Fruit fly (Drosophila melanogaster): ENCODE results near the gene CG18094.

CG18094 gene

DNA sequence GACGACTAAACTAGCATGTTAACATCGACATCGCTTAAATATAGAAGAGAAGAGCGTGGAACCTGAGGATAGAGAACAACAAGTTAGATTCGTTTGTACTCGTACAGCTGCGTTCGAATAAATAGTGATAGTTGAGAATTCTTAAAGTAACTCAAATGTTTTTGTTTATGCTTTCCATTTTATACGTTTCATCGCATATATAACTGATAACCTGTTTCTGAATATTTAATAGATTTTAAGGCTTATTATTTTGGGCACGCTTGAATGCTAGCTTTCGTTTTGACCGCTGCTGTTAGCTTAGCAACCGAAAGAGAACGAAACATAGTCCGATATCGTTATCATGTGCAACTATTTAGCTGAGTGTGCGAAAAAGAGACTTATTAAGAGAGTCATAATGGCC, 38.2 kb downstream of the CG18094 start (continued):
- peak; percentile 95 for TF ChIP-seq mirr (GFP tag; optimal IDR thresholded peaks at IDR 0.05)
- TF ChIP-seq stc (GFP tag; IDR thresholded peaks at IDR 0.05): peak; percentile 92
- TF ChIP-seq CG6765 (GFP tag; optimal IDR thresholded peaks at IDR 0.05): peak; percentile 96
- TF ChIP-seq gro (GFP tag; optimal IDR thresholded peaks at IDR 0.05): peak; percentile 98
- TF ChIP-seq Lhr (GFP tag; optimal IDR thresholded peaks at IDR 0.05): peak; percentile 25
- TF ChIP-seq CG18011 (GFP tag; optimal IDR thresholded peaks at IDR 0.05): peak; percentile 87
- peak; percentile 89 for TF ChIP-seq CG16863 (GFP tag; optimal IDR thresholded peaks at IDR 0.05)
- TF ChIP-seq CG11247 (GFP tag; IDR thresholded peaks at IDR 0.05): peak; percentile 97
- no peak for TF ChIP-seq chinmo (GFP tag; IDR thresholded peaks at IDR 0.05; ENCODE audit: partially characterized antibody)
- TF ChIP-seq CG1647 (GFP tag; optimal IDR thresholded peaks at IDR 0.05): peak; percentile 89
- peak; percentile 32; the same call in 1 of the 3 replicates for TF ChIP-seq z (GFP tag; IDR thresholded peaks at IDR 0.05)
- TF ChIP-seq Med (GFP tag): peak; percentile 100
- TF ChIP-seq ro (GFP tag; IDR thresholded peaks at IDR 0.05): peak; percentile 81
- peak; percentile 27 for TF ChIP-seq CG33557 (GFP tag; optimal IDR thresholded peaks at IDR 0.05)
- TF ChIP-seq CG10543 (GFP tag; optimal IDR thresholded peaks at IDR 0.05): peak; percentile 76
- peak; percentile 87 for TF ChIP-seq CG8944 (GFP tag; optimal IDR thresholded peaks at IDR 0.05)
- TF ChIP-seq CG2875 (GFP tag; optimal IDR thresholded peaks at IDR 0.05): peak; percentile 60
- TF ChIP-seq HHEX (GFP tag; optimal IDR thresholded peaks at IDR 0.05): peak; percentile 97
- peak; percentile 94 for TF ChIP-seq disco-r (GFP tag; optimal IDR thresholded peaks at IDR 0.05)
- peak; percentile 91 for TF ChIP-seq CG2712 (tag; optimal IDR thresholded peaks at IDR 0.05)
- TF ChIP-seq crp (GFP tag; optimal IDR thresholded peaks at IDR 0.05): peak in 1 of 2 experiments; percentile 54
- peak; percentile 93 for TF ChIP-seq H15 (GFP tag; IDR thresholded peaks at IDR 0.05)
- peak; percentile 95 for TF ChIP-seq CG12299 (tag; optimal IDR thresholded peaks at IDR 0.05)
- TF ChIP-seq fru (optimal IDR thresholded peaks at IDR 0.05): no peak
- peak; percentile 99 for TF ChIP-seq Hmr (GFP tag; optimal IDR thresholded peaks at IDR 0.05)
- TF ChIP-seq Gug (GFP tag; IDR thresholded peaks at IDR 0.05): peak; percentile 93
- TF ChIP-seq NfI (GFP tag; optimal IDR thresholded peaks at IDR 0.05): peak; percentile 97
- TF ChIP-seq CG6254 (GFP tag; optimal IDR thresholded peaks at IDR 0.05): peak; percentile 54
- peak; percentile 84 for TF ChIP-seq Six4 (GFP tag; optimal IDR thresholded peaks at IDR 0.05)
- peak; percentile 97 for TF ChIP-seq cwo (GFP tag; optimal IDR thresholded peaks at IDR 0.05)
- TF ChIP-seq tup (GFP tag; optimal IDR thresholded peaks at IDR 0.05): peak; percentile 89
- TF ChIP-seq CG12071 (GFP tag; optimal IDR thresholded peaks at IDR 0.05): peak; percentile 96
- TF ChIP-seq gcm2 (GFP tag; optimal IDR thresholded peaks at IDR 0.05): peak; percentile 87
- TF ChIP-seq CG14710 (tag; optimal IDR thresholded peaks at IDR 0.05): peak; percentile 57
- peak; percentile 89 for TF ChIP-seq CG4820 (GFP tag; optimal IDR thresholded peaks at IDR 0.05)
- 0 out of 2 replicates have a peak, but pooled peaks have one; percentile 31 for TF ChIP-seq CG4360 (GFP tag; IDR thresholded peaks at IDR 0.05)
- TF ChIP-seq CG15011 (GFP tag; optimal IDR thresholded peaks at IDR 0.05): peak; percentile 97
- no peak for TF ChIP-seq tna (GFP tag; IDR thresholded peaks at IDR 0.05; ENCODE audit: partially characterized antibody)
- TF ChIP-seq CG11456 (GFP tag; IDR thresholded peaks at IDR 0.05): peak; percentile 98
- no peak for TF ChIP-seq Sry-β (GFP tag; optimal IDR thresholded peaks at IDR 0.05)
- TF ChIP-seq sc (optimal IDR thresholded peaks at IDR 0.05): no peak
- peak; percentile 45 for TF ChIP-seq sc (GFP tag; optimal IDR thresholded peaks at IDR 0.05)
- peak; percentile 15 for TF ChIP-seq CG10431 (GFP tag; optimal IDR thresholded peaks at IDR 0.05)
- peak; percentile 99 for TF ChIP-seq HmgZ (tag; optimal IDR thresholded peaks at IDR 0.05)
- TF ChIP-seq dmrt11E (tag; optimal IDR thresholded peaks at IDR 0.05): peak; percentile 64
- TF ChIP-seq sr (GFP tag; IDR thresholded peaks at IDR 0.05): peak; percentile 65; the same call in 1 of the 3 replicates
- TF ChIP-seq row (GFP tag; IDR thresholded peaks at IDR 0.05): peak; percentile 98
- TF ChIP-seq Taf1 (GFP tag; IDR thresholded peaks at IDR 0.05): peak; percentile 96
- peak; percentile 94 for TF ChIP-seq emc (GFP tag; optimal IDR thresholded peaks at IDR 0.05)
- peak; percentile 53 for TF ChIP-seq fd64A (GFP tag; optimal IDR thresholded peaks at IDR 0.05)
- TF ChIP-seq Spps (tag; optimal IDR thresholded peaks at IDR 0.05): peak; percentile 55
